Fruit fly (Drosophila melanogaster) whole organism, embryonic: ENCODE results near the gene Ptp69D.

Experiments
- CG18599 ChIP-seq: fragments of 200-800 bp; sonication (Bioruptor generic); optimal IDR thresholded peaks from 3 replicates; lab custom pipeline; 2017; ENCODE audit warnings: missing biosample characterization, missing genetic modification characterization, mild to moderate bottlenecking, moderate library complexity, missing genetic modification reagents
- HHEX ChIP-seq: fragments of 200-800 bp; sonication (Bioruptor generic); optimal IDR thresholded peaks from 3 replicates; lab custom pipeline; 2017; ENCODE audit warnings: missing biosample characterization, mild to moderate bottlenecking, missing genetic modification characterization, missing genetic modification reagents
- lmd ChIP-seq: fragments of 200-800 bp; sonication (Bioruptor generic); IDR thresholded peaks from 2 replicates; pipeline ENCODE4 v1.3.6; 2022; ENCODE audit warnings: missing biosample characterization, missing genetic modification characterization
- sna ChIP-seq: fragments of 200-800 bp; sonication (Bioruptor generic); IDR thresholded peaks from 2 replicates; pipeline ENCODE4 v1.3.6; 2022; ENCODE audit warnings: missing biosample characterization, missing genetic modification characterization; ENCODE audit not compliant: partially characterized antibody

- TF ChIP-seq HHEX (no peak), lmd (GFP tag; lab: Robert Waterston, UW) (no peak), CG18599 (GFP tag; lab: Kevin White, UChicago) (no peak), sna (no peak)
Measured at dm6 chr3L:12714588-12715196, 20.1 kb upstream of the Ptp69D start.
